Worm (Caenorhabditis elegans) whole organism, late embryonic: ENCODE measurements around the gene col-125.

ENCODE experiments used
- K09A11.1 ChIP-seq: sonication (generic microtip); optimal IDR thresholded peaks from 2 replicates; lab custom pipeline; 2017; ENCODE audit warnings: antibody characterized with exemption, mild to moderate bottlenecking, missing genetic modification characterization, missing compliant biosample characterization; ENCODE audit not compliant: insufficient read depth
- ama-1 ChIP-seq: fragments of 150-350 bp; optimal IDR thresholded peaks from 2 replicates; lab custom pipeline; 2014
- ceh-14 ChIP-seq: sonication (generic microtip); optimal IDR thresholded peaks from 2 replicates; lab custom pipeline; 2016; ENCODE audit warnings: missing genotype, missing genetic modification characterization, missing compliant biosample characterization
- ceh-19 ChIP-seq: fragments of 200-800 bp; sonication (Bioruptor generic); optimal IDR thresholded peaks from 2 replicates; lab custom pipeline; 2018; ENCODE audit warnings: mild to moderate bottlenecking, missing genetic modification characterization, missing compliant biosample characterization
- ceh-2 ChIP-seq: sonication (generic microtip); optimal IDR thresholded peaks from 2 replicates; lab custom pipeline; 2016; ENCODE audit warnings: missing genotype, missing genetic modification characterization, missing compliant biosample characterization
- ceh-34 ChIP-seq: sonication (generic microtip); optimal IDR thresholded peaks from 2 replicates; lab custom pipeline; 2016; ENCODE audit warnings: mild to moderate bottlenecking, missing genetic modification characterization, missing compliant biosample characterization
- ceh-45 ChIP-seq: fragments of 200-800 bp; sonication (Bioruptor generic); IDR thresholded peaks from 2 replicates; pipeline ENCODE4 v1.3.6; 2022; ENCODE audit warnings: missing genetic modification reagents, missing genetic modification characterization, missing compliant biosample characterization
- eyg-1 ChIP-seq: sonication (generic microtip); optimal IDR thresholded peaks from 2 replicates; lab custom pipeline; 2016; ENCODE audit warnings: missing genotype, missing genetic modification characterization, missing compliant biosample characterization
- hlh-6 ChIP-seq: sonication (generic microtip); optimal IDR thresholded peaks from 2 replicates; lab custom pipeline; 2016; ENCODE audit warnings: missing genotype, missing genetic modification characterization, missing compliant biosample characterization
- odd-2 ChIP-seq: sonication (generic microtip); optimal IDR thresholded peaks from 2 replicates; lab custom pipeline; 2017; ENCODE audit warnings: antibody characterized with exemption, mild to moderate bottlenecking, missing genetic modification characterization, missing compliant biosample characterization
- pax-1 ChIP-seq: fragments of 150-350 bp; optimal IDR thresholded peaks from 2 replicates; lab custom pipeline; 2014; ENCODE audit warnings: missing biosample characterization, missing genetic modification characterization
- tbx-2 ChIP-seq: sonication (generic microtip); optimal IDR thresholded peaks from 2 replicates; lab custom pipeline; 2016; ENCODE audit warnings: missing genetic modification characterization, missing compliant biosample characterization
- unc-3 ChIP-seq, 2 experiments: fragments of 200-800 bp in 1 of 2; sonication (Bioruptor generic) in 1 of 2; sonication (generic microtip) in 1 of 2; conservative IDR thresholded peaks in 1 of 2; optimal IDR thresholded peaks in 1 of 2; 2 replicates each; pipeline versions ENCODE4 v1.3.6 to Lab custom; 2016 to 2022; ENCODE audit warnings: missing compliant biosample characterization in 2 of 2, missing genetic modification characterization in 2 of 2, missing genetic modification reagents in 1 of 2
- unc-42 ChIP-seq: sonication (generic microtip); optimal IDR thresholded peaks from 2 replicates; lab custom pipeline; 2016; ENCODE audit warnings: missing genotype, missing genetic modification characterization, missing compliant biosample characterization

DNA sequence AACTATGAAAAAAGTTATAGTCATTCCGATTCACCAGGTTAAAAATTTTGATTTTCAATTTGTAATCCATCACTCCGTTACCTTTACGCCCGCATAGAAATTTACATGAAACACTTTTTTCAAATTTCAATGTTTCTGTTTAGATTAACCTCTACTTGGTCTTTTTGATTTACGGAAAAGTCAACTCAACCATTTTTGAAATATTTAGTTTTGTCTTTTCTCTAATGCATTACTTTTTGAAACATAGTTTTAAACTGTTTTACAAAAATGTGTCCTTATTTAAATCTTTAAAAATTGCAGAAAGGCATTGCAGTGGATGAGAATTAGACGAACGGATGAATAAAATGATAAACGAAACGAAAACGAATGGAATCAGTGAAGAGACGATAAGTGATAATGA, 47.8 kb downstream of the col-125 start, which contains the start of gene gtl-2:
- no peak for TF ChIP-seq hlh-6 (tag; lab: Kevin White, UChicago)
- no peak for TF ChIP-seq unc-42 (tag; lab: Kevin White, UChicago)
- no peak for TF ChIP-seq ceh-34 (tag; lab: Kevin White, UChicago)
- TF ChIP-seq K09A11.1 (tag; lab: Kevin White, UChicago) = no peak
- no peak for TF ChIP-seq ceh-14
- no peak for TF ChIP-seq tbx-2 (tag; lab: Kevin White, UChicago)
- no peak for TF ChIP-seq ceh-2 (tag; lab: Kevin White, UChicago)
- TF ChIP-seq pax-1 (tag; lab: Kevin White, UChicago) = no peak
- no peak for TF ChIP-seq ceh-19
- no peak for TF ChIP-seq ceh-45 (GFP tag; lab: Robert Waterston, UW)
- no peak for TF ChIP-seq ama-1 (lab: Kevin White, UChicago)
- no peak for TF ChIP-seq eyg-1 (tag; lab: Kevin White, UChicago)
- TF ChIP-seq unc-3 (GFP tag; conservative IDR thresholded peaks at IDR 0.05; lab: Robert Waterston, UW) = no peak
- no peak for TF ChIP-seq unc-3 (tag; optimal IDR thresholded peaks at IDR 0.05; lab: Kevin White, UChicago)
- TF ChIP-seq odd-2 = no peak
